Fruit fly (Drosophila melanogaster) whole organism, embryonic: ENCODE data around the gene CG31805.

Experiments
- CG10321 ChIP-seq: fragments of 200-800 bp; sonication (Bioruptor generic); IDR thresholded peaks from 2 replicates; pipeline ENCODE4 v1.3.6; 2022; ENCODE audit warnings: missing biosample characterization, missing genetic modification characterization
- CG11723 ChIP-seq: fragments of 200-800 bp; sonication (Bioruptor generic); optimal IDR thresholded peaks from 2 replicates; lab custom pipeline; 2017; ENCODE audit warnings: missing biosample characterization, mild to moderate bottlenecking, missing genetic modification characterization
- CG12071 ChIP-seq: fragments of 200-800 bp; sonication (Bioruptor generic); optimal IDR thresholded peaks from 3 replicates; lab custom pipeline; 2018; ENCODE audit warnings: missing biosample characterization, mild to moderate bottlenecking, missing genetic modification characterization
- CG12104 ChIP-seq: fragments of 200-800 bp; sonication (Bioruptor generic); optimal IDR thresholded peaks from 3 replicates; lab custom pipeline; 2016; ENCODE audit warnings: missing biosample characterization, missing genetic modification characterization
- CG12391 ChIP-seq: fragments of 200-800 bp; sonication (Bioruptor generic); optimal IDR thresholded peaks from 3 replicates; lab custom pipeline; 2018; ENCODE audit warnings: missing biosample characterization, mild to moderate bottlenecking, missing genetic modification characterization, moderate library complexity
- CG13296 ChIP-seq: fragments of 200-800 bp; sonication (Bioruptor generic); optimal IDR thresholded peaks from 3 replicates; lab custom pipeline; 2018; ENCODE audit warnings: missing biosample characterization, mild to moderate bottlenecking, missing genetic modification characterization
- CG14050 ChIP-seq: fragments of 200-800 bp; sonication (Bioruptor generic); IDR thresholded peaks from 3 replicates; pipeline ENCODE4 v1.3.6; 2022; ENCODE audit warnings: missing biosample characterization, missing genetic modification characterization
- CG1647 ChIP-seq: fragments of 200-800 bp; sonication (Bioruptor generic); optimal IDR thresholded peaks from 3 replicates; lab custom pipeline; 2016; ENCODE audit warnings: missing biosample characterization, missing genetic modification characterization
- CG31388 ChIP-seq: fragments of 200-800 bp; sonication (Bioruptor generic); optimal IDR thresholded peaks from 2 replicates; lab custom pipeline; 2016; ENCODE audit warnings: missing biosample characterization, missing genetic modification characterization
- CG34376 ChIP-seq: fragments of 200-800 bp; sonication (Bioruptor generic); optimal IDR thresholded peaks from 2 replicates; lab custom pipeline; 2018; ENCODE audit warnings: missing biosample characterization, mild to moderate bottlenecking, missing genetic modification characterization
- CG34422 ChIP-seq: fragments of 200-800 bp; sonication (Bioruptor generic); IDR thresholded peaks from 3 replicates; pipeline ENCODE4 v1.3.6; 2022; ENCODE audit warnings: missing biosample characterization, missing genetic modification characterization
- CG4360 ChIP-seq: fragments of 200-800 bp; sonication (Bioruptor generic); IDR thresholded peaks from 2 replicates; pipeline ENCODE4 v1.3.6; 2022; ENCODE audit warnings: missing biosample characterization, missing genetic modification characterization
- CG4404 ChIP-seq: fragments of 200-800 bp; sonication (Bioruptor generic); IDR thresholded peaks from 2 replicates; pipeline ENCODE4 v1.3.6; 2022; ENCODE audit warnings: missing biosample characterization, missing genetic modification characterization
- CG4617 ChIP-seq: fragments of 200-800 bp; sonication (Bioruptor generic); optimal IDR thresholded peaks from 3 replicates; lab custom pipeline; 2016; ENCODE audit warnings: missing biosample characterization, missing genetic modification characterization, borderline replicate concordance
- CG7357 ChIP-seq: fragments of 200-800 bp; sonication (Bioruptor generic); IDR thresholded peaks from 3 replicates; pipeline ENCODE4 v1.3.6; 2022; ENCODE audit warnings: missing biosample characterization, missing genetic modification characterization
- CG9797 ChIP-seq: fragments of 200-800 bp; sonication (Bioruptor generic); optimal IDR thresholded peaks from 3 replicates; lab custom pipeline; 2018; ENCODE audit warnings: missing biosample characterization, mild to moderate bottlenecking, missing genetic modification characterization
- Camta ChIP-seq: fragments of 200-800 bp; sonication (Bioruptor generic); optimal IDR thresholded peaks from 2 replicates; lab custom pipeline; 2016; ENCODE audit warnings: missing biosample characterization, missing genetic modification characterization
- D19B ChIP-seq: fragments of 200-800 bp; sonication (Bioruptor generic); optimal IDR thresholded peaks from 2 replicates; lab custom pipeline; 2017; ENCODE audit warnings: missing biosample characterization, mild to moderate bottlenecking, missing genetic modification characterization
- Dp ChIP-seq: fragments of 200-800 bp; sonication (Bioruptor generic); optimal IDR thresholded peaks from 2 replicates; lab custom pipeline; 2018; ENCODE audit warnings: missing biosample characterization, mild to moderate bottlenecking, missing genetic modification characterization, moderate library complexity
- E2f2 ChIP-seq: fragments of 200-800 bp; sonication (Bioruptor generic); IDR thresholded peaks from 2 replicates; pipeline ENCODE4 v1.3.6; 2022; ENCODE audit warnings: missing biosample characterization, missing genetic modification characterization
- Eip74EF ChIP-seq, 2 experiments: fragments of 200-800 bp in 1 of 2; fragments of >200 bp in 1 of 2; sonication (Bioruptor generic) in 1 of 2; optimal IDR thresholded peaks; 2 replicates each; lab custom pipeline; 2017 to 2019; ENCODE audit warnings: missing biosample characterization in 2 of 2, missing genetic modification characterization in 2 of 2, mild to moderate bottlenecking in 1 of 2, moderate library complexity in 1 of 2
- GATAe ChIP-seq: fragments of 200-800 bp; sonication (Bioruptor generic); conservative IDR thresholded peaks from 2 replicates; pipeline ENCODE4 v1.3.6; 2022; ENCODE audit warnings: missing biosample characterization, missing genetic modification characterization
- Hr3 ChIP-seq: fragments of 200-800 bp; sonication (Bioruptor generic); optimal IDR thresholded peaks from 3 replicates; lab custom pipeline; 2016; ENCODE audit warnings: missing biosample characterization, missing genetic modification characterization
- MESR4 ChIP-seq: fragments of 200-800 bp; sonication (Bioruptor generic); optimal IDR thresholded peaks from 2 replicates; lab custom pipeline; 2018; ENCODE audit warnings: missing biosample characterization, mild to moderate bottlenecking, missing genetic modification characterization, moderate library complexity
- Myb ChIP-seq: fragments of 200-800 bp; sonication (Bioruptor generic); optimal IDR thresholded peaks from 2 replicates; lab custom pipeline; 2016; ENCODE audit warnings: missing biosample characterization, missing genetic modification characterization
- Sin3A ChIP-seq: fragments of >200 bp; optimal IDR thresholded peaks from 2 replicates; lab custom pipeline; 2018
- Sry-δ ChIP-seq: fragments of 200-800 bp; sonication (Bioruptor generic); optimal IDR thresholded peaks from 2 replicates; lab custom pipeline; 2016; ENCODE audit warnings: missing biosample characterization, missing genetic modification characterization
- YL-1 ChIP-seq: fragments of 200-800 bp; sonication (Bioruptor generic); optimal IDR thresholded peaks from 3 replicates; lab custom pipeline; 2017; ENCODE audit warnings: missing biosample characterization, mild to moderate bottlenecking, missing genetic modification characterization
- ab ChIP-seq: fragments of 200-800 bp; sonication (Bioruptor generic); optimal IDR thresholded peaks from 2 replicates; lab custom pipeline; 2016; ENCODE audit warnings: missing biosample characterization, missing genetic modification characterization
- bowl ChIP-seq: fragments of 200-800 bp; sonication (Bioruptor generic); IDR thresholded peaks from 2 replicates; pipeline ENCODE4 v1.3.6; 2022; ENCODE audit warnings: missing biosample characterization, missing genetic modification characterization
- crp ChIP-seq, 2 experiments: fragments of 200-800 bp; sonication (Bioruptor generic); optimal IDR thresholded peaks; 2 replicates in 1 of 2; 3 replicates in 1 of 2; lab custom pipeline; 2017; ENCODE audit warnings: missing biosample characterization in 2 of 2, missing genetic modification characterization in 2 of 2, mild to moderate bottlenecking in 1 of 2, moderate library complexity in 1 of 2
- disco-r ChIP-seq: fragments of 200-800 bp; sonication (Bioruptor generic); optimal IDR thresholded peaks from 2 replicates; lab custom pipeline; 2016; ENCODE audit warnings: missing biosample characterization, missing genetic modification characterization
- dm ChIP-seq: fragments of 200-800 bp; sonication (Bioruptor generic); optimal IDR thresholded peaks from 3 replicates; lab custom pipeline; 2016; ENCODE audit warnings: missing biosample characterization, missing genetic modification characterization
- emc ChIP-seq: fragments of 200-800 bp; sonication (Bioruptor generic); optimal IDR thresholded peaks from 2 replicates; lab custom pipeline; 2016; ENCODE audit warnings: missing biosample characterization, missing genetic modification characterization
- esg ChIP-seq: fragments of 200-800 bp; sonication (Bioruptor generic); conservative IDR thresholded peaks from 2 replicates; pipeline ENCODE4 v1.3.6; 2022; ENCODE audit warnings: missing biosample characterization, missing genetic modification characterization
- eyg ChIP-seq: fragments of 200-800 bp; sonication (Bioruptor generic); optimal IDR thresholded peaks from 3 replicates; lab custom pipeline; 2016; ENCODE audit warnings: missing biosample characterization, missing genetic modification characterization
- gfzf ChIP-seq: fragments of 200-800 bp; sonication (Bioruptor generic); optimal IDR thresholded peaks from 2 replicates; lab custom pipeline; 2016; ENCODE audit warnings: missing biosample characterization, mild to moderate bottlenecking, missing genetic modification characterization, moderate library complexity
- gt ChIP-seq: fragments of 200-800 bp; sonication (Bioruptor generic); IDR thresholded peaks from 2 replicates; pipeline ENCODE4 v1.3.6; 2022; ENCODE audit warnings: missing biosample characterization, missing genetic modification characterization
- hkb ChIP-seq, 2 experiments: fragments of 200-800 bp in 1 of 2; fragments of >200 bp in 1 of 2; sonication (Bioruptor generic) in 1 of 2; IDR thresholded peaks in 1 of 2; optimal IDR thresholded peaks in 1 of 2; 2 replicates each; pipeline versions ENCODE4 v1.3.6 to Lab custom; 2017 to 2022; ENCODE audit warnings: missing biosample characterization in 1 of 2, missing genetic modification characterization in 1 of 2
- lola ChIP-seq, 3 experiments: fragments of >200 bp in 2 of 3; fragments of 200-800 bp in 1 of 3; sonication (Bioruptor generic) in 1 of 3; optimal IDR thresholded peaks; 2 replicates each; lab custom pipeline; 2017 to 2019; ENCODE audit warnings: missing biosample characterization in 3 of 3, missing genetic modification characterization in 3 of 3, mild to moderate bottlenecking in 1 of 3, moderate library complexity in 1 of 3
- odd ChIP-seq: fragments of 200-800 bp; sonication (Bioruptor generic); optimal IDR thresholded peaks from 2 replicates; lab custom pipeline; 2017; ENCODE audit warnings: missing biosample characterization, mild to moderate bottlenecking, missing genetic modification characterization
- onecut ChIP-seq: fragments of 200-800 bp; sonication (Bioruptor generic); IDR thresholded peaks from 2 replicates; pipeline ENCODE4 v1.3.6; 2022; ENCODE audit warnings: missing biosample characterization, missing genetic modification characterization
- pzg ChIP-seq: fragments of 200-800 bp; sonication (Bioruptor generic); optimal IDR thresholded peaks from 3 replicates; lab custom pipeline; 2018; ENCODE audit warnings: missing biosample characterization, mild to moderate bottlenecking, missing genetic modification characterization, moderate library complexity
- stwl ChIP-seq: fragments of 200-800 bp; sonication (Bioruptor generic); optimal IDR thresholded peaks from 3 replicates; lab custom pipeline; 2018; ENCODE audit warnings: missing biosample characterization, mild to moderate bottlenecking, missing genetic modification characterization, moderate library complexity
- tap ChIP-seq: fragments of 200-800 bp; optimal IDR thresholded peaks from 3 replicates; lab custom pipeline; 2019; ENCODE audit warnings: missing biosample characterization, mild to moderate bottlenecking, missing genetic modification characterization, moderate library complexity
- zfh1 ChIP-seq: fragments of 200-800 bp; sonication (Bioruptor generic); IDR thresholded peaks from 3 replicates; pipeline ENCODE4 v1.3.6; 2022; ENCODE audit warnings: missing biosample characterization, missing genetic modification characterization
- zfh2 ChIP-seq: fragments of 200-800 bp; sonication (Bioruptor generic); optimal IDR thresholded peaks from 2 replicates; lab custom pipeline; 2016; ENCODE audit warnings: missing biosample characterization, missing genetic modification characterization

CG31805 gene

DNA sequence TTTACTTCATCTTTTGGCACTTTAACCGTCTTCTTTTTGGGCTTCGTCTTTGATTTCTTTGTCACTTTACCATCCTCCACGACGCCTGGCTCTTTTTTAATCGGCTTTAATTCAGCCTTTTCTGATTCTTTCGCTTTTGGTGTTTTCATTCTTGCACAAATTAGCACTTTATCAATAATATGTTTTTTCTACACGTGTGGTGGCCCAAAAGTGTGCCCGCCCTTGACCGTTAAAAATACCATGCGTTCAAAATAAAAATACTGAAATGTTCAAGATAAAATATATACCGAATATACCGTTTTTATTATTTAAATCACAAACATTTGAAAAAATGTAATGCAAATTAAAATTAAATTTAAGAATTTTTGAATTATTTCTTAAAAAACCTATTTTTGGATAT, 1.7 kb upstream of the CG31805 start, which contains the start of gene CG12288:
TSS of gene CG12288 (minus strand) at position 216 of the 400 bp plus-strand sequence.
- TF ChIP-seq E2f2 (GFP tag; lab: Robert Waterston, UW) (peak; percentile 45; the same call in 1 of the 2 replicates), dm (GFP tag; lab: Kevin White, UChicago) (peak; percentile 65), tap (no peak), Eip74EF (GFP tag; optimal IDR thresholded peaks at IDR 0.05; lab: Kevin White, UChicago) (no peak), CG9797 (peak; percentile 55), odd (GFP tag; lab: Kevin White, UChicago) (no peak), zfh1 (GFP tag; lab: Robert Waterston, UW) (no peak), Myb (GFP tag; lab: Kevin White, UChicago) (peak; percentile 62), CG1647 (GFP tag; lab: Kevin White, UChicago) (no peak), stwl (tag; lab: Kevin White, UChicago) (peak; percentile 74), CG13296 (GFP tag; lab: Kevin White, UChicago) (no peak), eyg (GFP tag; lab: Kevin White, UChicago) (no peak), pzg (GFP tag; lab: Kevin White, UChicago) (peak; percentile 31), Dp (GFP tag; lab: Kevin White, UChicago) (peak; percentile 47), ab (GFP tag; lab: Kevin White, UChicago) (no peak), Sin3A (no peak), CG11723 (GFP tag; lab: Kevin White, UChicago) (no peak), CG12071 (GFP tag; lab: Kevin White, UChicago) (no peak), emc (GFP tag; lab: Kevin White, UChicago) (no peak), MESR4 (GFP tag; lab: Kevin White, UChicago) (peak; percentile 46), Hr3 (GFP tag; lab: Kevin White, UChicago) (no peak), gfzf (peak; percentile 65), CG4617 (GFP tag; lab: Kevin White, UChicago) (peak; percentile 35), gt (GFP tag; lab: Robert Waterston, UW) (no peak)

dm6 chr2L:16889608-16890007, 10.7 kb downstream of the CG31805 start, which contains the start of gene CG42556:
Gene CG42556, plus strand, starts transcription at chr2L:16889908.
- TF ChIP-seq D19B, result no peak
- no peak for TF ChIP-seq Sry-δ (GFP tag; lab: Kevin White, UChicago)

dm6 chr2L:16888574-16889376, 11.5 kb downstream of the CG31805 start:
- TF ChIP-seq CG4404 (GFP tag; lab: Robert Waterston, UW), result no peak
- no peak for TF ChIP-seq hkb (optimal IDR thresholded peaks at IDR 0.05; lab: Kevin White, UChicago)
- TF ChIP-seq hkb (GFP tag; IDR thresholded peaks at IDR 0.05; lab: Robert Waterston, UW), result no peak
- TF ChIP-seq GATAe (GFP tag; lab: Robert Waterston, UW), result peak; percentile 35; the same call in 1 of the 2 replicates
- TF ChIP-seq onecut (GFP tag; lab: Robert Waterston, UW), result peak; percentile 95
- no peak for TF ChIP-seq Camta (GFP tag; lab: Kevin White, UChicago)
- TF ChIP-seq CG4360, result peak; percentile 17; the same call in 1 of the 2 replicates
- peak; percentile 16 for TF ChIP-seq YL-1 (GFP tag; lab: Kevin White, UChicago)
- no peak for TF ChIP-seq zfh2 (GFP tag; lab: Kevin White, UChicago)
- no peak for TF ChIP-seq lola (GFP tag; optimal IDR thresholded peaks at IDR 0.05; lab: Kevin White, UChicago)
- TF ChIP-seq crp (GFP tag; optimal IDR thresholded peaks at IDR 0.05; lab: Kevin White, UChicago), result peak in 1 of 2 experiments; percentile 59
- TF ChIP-seq CG34376 (GFP tag; lab: Kevin White, UChicago), result peak; percentile 50
- no peak for TF ChIP-seq CG12104 (GFP tag; lab: Kevin White, UChicago)
- TF ChIP-seq CG7357 (GFP tag; lab: Robert Waterston, UW), result no peak
- TF ChIP-seq CG12391, result no peak
- TF ChIP-seq CG34422, result peak; percentile 48; the same call in 2 of the 3 replicates
- TF ChIP-seq CG10321, result no peak
- TF ChIP-seq CG14050 (GFP tag; lab: Robert Waterston, UW), result no peak
- no peak for TF ChIP-seq disco-r (GFP tag; lab: Kevin White, UChicago)
- TF ChIP-seq esg, result no peak
- TF ChIP-seq CG31388 (GFP tag; lab: Kevin White, UChicago), result no peak
- TF ChIP-seq bowl (GFP tag; lab: Robert Waterston, UW), result 0 out of 2 replicates have a peak, but pooled peaks have one; percentile 30
